Worm (Caenorhabditis elegans) whole organism, L3 larva: ENCODE results near the gene F26D2.3.

Source experiments
- ama-1 ChIP-seq: fragments of 150-350 bp; optimal IDR thresholded peaks from 2 replicates; lab custom pipeline; 2018
- elt-3 ChIP-seq, 3 experiments: fragments of 150-350 bp in 1 of 3; sonication (generic microtip) in 2 of 3; optimal IDR thresholded peaks; 2 replicates in 2 of 3; 4 replicates in 1 of 3; lab custom pipeline; 2014 to 2017; ENCODE audit warnings: missing biosample characterization in 3 of 3, missing genetic modification characterization in 3 of 3
- pha-4 ChIP-seq: fragments of 150-350 bp; optimal IDR thresholded peaks from 2 replicates; lab custom pipeline; 2014; ENCODE audit warnings: missing biosample characterization, missing genetic modification reagents, missing genetic modification characterization
- unc-62 ChIP-seq: fragments of 150-350 bp; sonication (generic microtip); optimal IDR thresholded peaks from 4 replicates; lab custom pipeline; 2014; ENCODE audit warnings: missing biosample characterization, missing genetic modification reagents, missing genetic modification characterization
- zag-1 ChIP-seq: fragments of 150-350 bp; optimal IDR thresholded peaks from 2 replicates; lab custom pipeline; 2014; ENCODE audit warnings: missing biosample characterization, missing genetic modification characterization

DNA sequence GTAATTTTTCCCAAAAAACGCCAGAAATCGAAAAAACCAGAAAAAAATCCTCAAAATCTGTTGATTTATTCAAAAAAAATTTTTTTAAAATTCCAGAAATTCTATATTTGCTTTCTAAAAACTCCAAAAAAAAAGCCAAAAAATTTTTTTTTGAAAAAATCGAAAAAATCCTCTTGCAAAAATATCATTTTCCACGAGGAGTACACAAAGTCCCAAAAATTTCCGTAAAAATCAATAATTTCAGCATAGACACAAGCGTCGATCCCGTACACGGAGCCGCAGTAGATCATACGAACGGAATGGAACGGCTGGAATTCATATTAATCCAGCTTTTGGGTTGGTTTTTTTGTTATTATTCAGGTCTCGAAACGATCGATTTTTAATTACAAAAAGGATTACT, 39.6 kb upstream of the F26D2.3 start:
- TF ChIP-seq unc-62 (GFP tag; lab: Kevin White, UChicago), result no peak
- no peak for TF ChIP-seq ama-1 (lab: Kevin White, UChicago)
- no peak for TF ChIP-seq elt-3 (tag; optimal IDR thresholded peaks at IDR 0.05; lab: Kevin White, UChicago)
- no peak for TF ChIP-seq zag-1 (tag; lab: Kevin White, UChicago)
- no peak for TF ChIP-seq pha-4 (tag; lab: Kevin White, UChicago)
